Fruit fly (Drosophila melanogaster) whole organism, embryonic: ENCODE data around the gene Fmr1.
A peak's percentile ranks its signal among the peaks of the same experiment; 100 is the strongest.

Experiments used
- Antp ChIP-seq: fragments of 200-800 bp; sonication (Bioruptor generic); optimal IDR thresholded peaks from 3 replicates; lab custom pipeline; 2016; ENCODE audit warnings: missing biosample characterization, missing genetic modification characterization
- Atf3 ChIP-seq: fragments of 200-800 bp; sonication (Bioruptor generic); optimal IDR thresholded peaks from 3 replicates; lab custom pipeline; 2016; ENCODE audit warnings: missing biosample characterization, missing genetic modification characterization
- Blimp-1 ChIP-seq: fragments of 200-800 bp; sonication (Bioruptor generic); optimal IDR thresholded peaks from 3 replicates; lab custom pipeline; 2018; ENCODE audit warnings: missing biosample characterization, missing genetic modification characterization, mild to moderate bottlenecking, moderate library complexity, missing genetic modification reagents
- CG10543 ChIP-seq: fragments of 200-800 bp; sonication (Bioruptor generic); optimal IDR thresholded peaks from 3 replicates; lab custom pipeline; 2017; ENCODE audit warnings: missing biosample characterization, mild to moderate bottlenecking, missing genetic modification characterization, moderate library complexity
- CG11696 ChIP-seq: fragments of 200-800 bp; sonication (Bioruptor generic); IDR thresholded peaks from 2 replicates; pipeline ENCODE4 v1.3.6; 2022; ENCODE audit warnings: missing biosample characterization, missing genetic modification characterization
- CG12659 ChIP-seq: fragments of 200-800 bp; sonication (Bioruptor generic); optimal IDR thresholded peaks from 3 replicates; lab custom pipeline; 2017; ENCODE audit warnings: mild to moderate bottlenecking, missing biosample characterization, missing genetic modification reagents, missing genetic modification characterization
- CG13287 ChIP-seq: fragments of 200-800 bp; sonication (Bioruptor generic); IDR thresholded peaks from 2 replicates; pipeline ENCODE4 v1.3.6; 2022; ENCODE audit warnings: missing biosample characterization, missing genetic modification characterization; ENCODE audit not compliant: partially characterized antibody
- CG13296 ChIP-seq: fragments of 200-800 bp; sonication (Bioruptor generic); optimal IDR thresholded peaks from 3 replicates; lab custom pipeline; 2018; ENCODE audit warnings: missing biosample characterization, mild to moderate bottlenecking, missing genetic modification characterization
- CG17359 ChIP-seq: fragments of 200-800 bp; sonication (Bioruptor generic); optimal IDR thresholded peaks from 3 replicates; lab custom pipeline; 2018; ENCODE audit warnings: missing biosample characterization, mild to moderate bottlenecking, missing genetic modification characterization, moderate library complexity
- CG1832 ChIP-seq: fragments of 200-800 bp; sonication (Bioruptor generic); optimal IDR thresholded peaks from 2 replicates; lab custom pipeline; 2017; ENCODE audit warnings: missing biosample characterization, mild to moderate bottlenecking, missing genetic modification characterization, inconsistent platforms
- CG2199 ChIP-seq: fragments of 200-800 bp; sonication (Bioruptor generic); IDR thresholded peaks from 3 replicates; pipeline ENCODE4 v1.3.6; 2022; ENCODE audit warnings: missing biosample characterization, missing genetic modification characterization
- CG3726 ChIP-seq: fragments of 200-800 bp; sonication (Bioruptor generic); IDR thresholded peaks from 3 replicates; pipeline ENCODE4, ENCODE4 v1.3.6; 2022; ENCODE audit warnings: missing biosample characterization, missing genetic modification characterization
- CG6654 ChIP-seq: fragments of 200-800 bp; sonication (Bioruptor generic); optimal IDR thresholded peaks from 2 replicates; lab custom pipeline; 2017; ENCODE audit warnings: missing biosample characterization, mild to moderate bottlenecking, missing genetic modification characterization
- CG6791 ChIP-seq: fragments of 200-800 bp; sonication (Bioruptor generic); IDR thresholded peaks from 3 replicates; pipeline ENCODE4 v1.3.6; 2022; ENCODE audit warnings: missing biosample characterization, missing genetic modification characterization; ENCODE audit not compliant: partially characterized antibody
- CG8290 ChIP-seq, 3 experiments: fragments of 200-800 bp; sonication (Bioruptor generic); optimal IDR thresholded peaks; 2 replicates each; lab custom pipeline; 2016 to 2019; ENCODE audit warnings: missing biosample characterization in 3 of 3, missing genetic modification characterization in 3 of 3, mild to moderate bottlenecking in 2 of 3, moderate library complexity in 1 of 3
- CG8765 ChIP-seq: fragments of 200-800 bp; sonication (Bioruptor generic); IDR thresholded peaks from 2 replicates; pipeline ENCODE4 v1.3.6; 2022; ENCODE audit warnings: missing biosample characterization, missing genetic modification characterization
- CG8944 ChIP-seq: fragments of 200-800 bp; sonication (Bioruptor generic); optimal IDR thresholded peaks from 3 replicates; lab custom pipeline; 2016; ENCODE audit warnings: missing biosample characterization, missing genetic modification characterization
- Dbx ChIP-seq: fragments of 200-800 bp; sonication (Bioruptor generic); IDR thresholded peaks from 3 replicates; pipeline ENCODE4 v1.3.6; 2022; ENCODE audit warnings: missing biosample characterization, missing genetic modification characterization
- Dip3 ChIP-seq: fragments of 200-800 bp; sonication (Bioruptor generic); optimal IDR thresholded peaks from 3 replicates; lab custom pipeline; 2016; ENCODE audit warnings: missing biosample characterization, missing genetic modification characterization
- Dref ChIP-seq: fragments of 200-800 bp; sonication (Bioruptor generic); IDR thresholded peaks from 2 replicates; pipeline ENCODE4 v1.3.6; 2022; ENCODE audit warnings: missing biosample characterization, missing genetic modification characterization
- Fer1 ChIP-seq: fragments of 200-800 bp; sonication (Bioruptor generic); optimal IDR thresholded peaks from 2 replicates; lab custom pipeline; 2017; ENCODE audit warnings: missing biosample characterization, mild to moderate bottlenecking, missing genetic modification characterization
- Gsc ChIP-seq: fragments of 200-800 bp; sonication (Bioruptor generic); IDR thresholded peaks from 2 replicates; pipeline ENCODE4 v1.3.6; 2022; ENCODE audit warnings: missing biosample characterization, missing genetic modification characterization
- HmgZ ChIP-seq: fragments of 200-800 bp; sonication (Bioruptor generic); optimal IDR thresholded peaks from 2 replicates; lab custom pipeline; 2018; ENCODE audit warnings: missing biosample characterization, mild to moderate bottlenecking, missing genetic modification characterization
- MESR4 ChIP-seq: fragments of 200-800 bp; sonication (Bioruptor generic); optimal IDR thresholded peaks from 2 replicates; lab custom pipeline; 2018; ENCODE audit warnings: missing biosample characterization, mild to moderate bottlenecking, missing genetic modification characterization, moderate library complexity
- Meics ChIP-seq: fragments of 200-800 bp; sonication (Bioruptor generic); optimal IDR thresholded peaks from 2 replicates; lab custom pipeline; 2017; ENCODE audit warnings: missing biosample characterization, mild to moderate bottlenecking, missing genetic modification characterization
- Nf-YB ChIP-seq: fragments of 200-800 bp; sonication (Bioruptor generic); optimal IDR thresholded peaks from 3 replicates; lab custom pipeline; 2019; ENCODE audit warnings: missing biosample characterization, mild to moderate bottlenecking, missing genetic modification characterization, moderate library complexity
- Sry-δ ChIP-seq: fragments of 200-800 bp; sonication (Bioruptor generic); optimal IDR thresholded peaks from 2 replicates; lab custom pipeline; 2016; ENCODE audit warnings: missing biosample characterization, missing genetic modification characterization
- TFAM ChIP-seq: fragments of 200-800 bp; sonication (Bioruptor generic); optimal IDR thresholded peaks from 2 replicates; lab custom pipeline; 2017; ENCODE audit warnings: missing biosample characterization, missing genetic modification characterization, inconsistent platforms
- Taf1 ChIP-seq: fragments of 200-800 bp; sonication (Bioruptor generic); IDR thresholded peaks from 2 replicates; pipeline ENCODE4 v1.3.6; 2022; ENCODE audit warnings: missing biosample characterization, missing genetic modification characterization
- Usf ChIP-seq: fragments of 200-800 bp; sonication (Bioruptor generic); optimal IDR thresholded peaks from 2 replicates; lab custom pipeline; 2017; ENCODE audit warnings: missing genotype, missing biosample characterization, missing genetic modification characterization
- bbx ChIP-seq: fragments of 200-800 bp; sonication (Bioruptor generic); IDR thresholded peaks from 2 replicates; pipeline ENCODE4 v1.3.6; 2022; ENCODE audit warnings: missing biosample characterization, missing genetic modification characterization; ENCODE audit not compliant: partially characterized antibody
- btn ChIP-seq: fragments of 200-800 bp; sonication (Bioruptor generic); optimal IDR thresholded peaks from 2 replicates; lab custom pipeline; 2016; ENCODE audit warnings: missing biosample characterization, missing genetic modification characterization
- croc ChIP-seq: fragments of 200-800 bp; sonication (Bioruptor generic); conservative IDR thresholded peaks from 3 replicates; pipeline ENCODE4 v1.3.6; 2022; ENCODE audit warnings: missing biosample characterization, missing genetic modification characterization
- da ChIP-seq: fragments of 200-800 bp; sonication (Bioruptor generic); optimal IDR thresholded peaks from 2 replicates; lab custom pipeline; 2016; ENCODE audit warnings: missing biosample characterization, missing genetic modification characterization
- emc ChIP-seq: fragments of 200-800 bp; sonication (Bioruptor generic); optimal IDR thresholded peaks from 2 replicates; lab custom pipeline; 2016; ENCODE audit warnings: missing biosample characterization, missing genetic modification characterization
- eve ChIP-seq, 2 experiments: fragments of >200 bp; optimal IDR thresholded peaks; 2 replicates each; lab custom pipeline; 2017; ENCODE audit warnings: missing biosample characterization in 2 of 2, missing genetic modification characterization in 2 of 2
- gfzf ChIP-seq: fragments of 200-800 bp; sonication (Bioruptor generic); optimal IDR thresholded peaks from 2 replicates; lab custom pipeline; 2016; ENCODE audit warnings: missing biosample characterization, mild to moderate bottlenecking, missing genetic modification characterization, moderate library complexity
- gsb-n ChIP-seq: fragments of 200-800 bp; sonication (Bioruptor generic); optimal IDR thresholded peaks from 3 replicates; lab custom pipeline; 2018; ENCODE audit warnings: missing biosample characterization, mild to moderate bottlenecking, missing genetic modification characterization
- jumu ChIP-seq: fragments of 200-800 bp; sonication (Bioruptor generic); optimal IDR thresholded peaks from 3 replicates; lab custom pipeline; 2016; ENCODE audit warnings: missing biosample characterization, missing genetic modification characterization
- luna ChIP-seq: fragments of 200-800 bp; sonication (Bioruptor generic); optimal IDR thresholded peaks from 2 replicates; lab custom pipeline; 2016; ENCODE audit warnings: missing biosample characterization, missing genetic modification characterization
- mld ChIP-seq: fragments of 200-800 bp; sonication (Bioruptor generic); IDR thresholded peaks from 3 replicates; pipeline ENCODE4 v1.3.6; 2022; ENCODE audit warnings: missing biosample characterization, missing genetic modification characterization; ENCODE audit not compliant: partially characterized antibody
- oc ChIP-seq: fragments of 200-800 bp; sonication (Bioruptor generic); optimal IDR thresholded peaks from 2 replicates; lab custom pipeline; 2018; ENCODE audit warnings: missing biosample characterization, mild to moderate bottlenecking, missing genetic modification characterization, moderate library complexity
- onecut ChIP-seq: fragments of 200-800 bp; sonication (Bioruptor generic); IDR thresholded peaks from 2 replicates; pipeline ENCODE4 v1.3.6; 2022; ENCODE audit warnings: missing biosample characterization, missing genetic modification characterization
- pita ChIP-seq: fragments of 200-800 bp; sonication (Bioruptor generic); optimal IDR thresholded peaks from 2 replicates; lab custom pipeline; 2017; ENCODE audit warnings: missing biosample characterization, mild to moderate bottlenecking, missing genetic modification characterization
- psq ChIP-seq: fragments of 200-800 bp; sonication (Bioruptor generic); optimal IDR thresholded peaks from 2 replicates; lab custom pipeline; 2017; ENCODE audit warnings: missing biosample characterization, missing genetic modification characterization
- pzg ChIP-seq: fragments of 200-800 bp; sonication (Bioruptor generic); optimal IDR thresholded peaks from 3 replicates; lab custom pipeline; 2018; ENCODE audit warnings: missing biosample characterization, mild to moderate bottlenecking, missing genetic modification characterization, moderate library complexity
- tx ChIP-seq: fragments of 200-800 bp; sonication (Bioruptor generic); optimal IDR thresholded peaks from 2 replicates; lab custom pipeline; 2016; ENCODE audit warnings: missing biosample characterization, missing genetic modification characterization
- unc-4 ChIP-seq: fragments of 200-800 bp; sonication (Bioruptor generic); IDR thresholded peaks from 2 replicates; pipeline ENCODE4 v1.3.6; 2022; ENCODE audit warnings: missing biosample characterization, missing genetic modification characterization; ENCODE audit not compliant: partially characterized antibody
- usp ChIP-seq: fragments of >200 bp; optimal IDR thresholded peaks from 2 replicates; lab custom pipeline; 2017; ENCODE audit warnings: missing biosample characterization, missing genetic modification characterization
- vvl ChIP-seq: fragments of 200-800 bp; sonication (Bioruptor generic); IDR thresholded peaks from 2 replicates; pipeline ENCODE4 v1.3.6; 2022; ENCODE audit warnings: missing biosample characterization, missing genetic modification characterization

The Fmr1 gene

dm6 chr3R:10121266-10121904 is 11.5 kb upstream of the Fmr1 start, which contains the start of the genes gammaSnap2 and ATPsynepsilonL (continued):
- TF ChIP-seq CG3726 (GFP tag; lab: Robert Waterston, UW) (no peak), CG2199 (no peak), bbx (no peak; the same call in 1 of the 2 replicates), mld (GFP tag; lab: Robert Waterston, UW) (0 out of 3 replicates have a peak, but pooled peaks have one; percentile 12), CG10543 (GFP tag; lab: Kevin White, UChicago) (no peak), Dip3 (GFP tag; lab: Kevin White, UChicago) (no peak), tx (GFP tag; lab: Kevin White, UChicago) (no peak), btn (GFP tag; lab: Kevin White, UChicago) (no peak), pita (no peak), luna (GFP tag; lab: Kevin White, UChicago) (no peak), Dbx (GFP tag; lab: Robert Waterston, UW) (no peak), CG13287 (GFP tag; lab: Robert Waterston, UW) (peak; percentile 41; the same call in 1 of the 2 replicates), gfzf (GFP tag; lab: Kevin White, UChicago) (peak; percentile 40), onecut (GFP tag; lab: Robert Waterston, UW) (peak; percentile 89), CG6791 (GFP tag; lab: Robert Waterston, UW) (no peak), emc (GFP tag; lab: Kevin White, UChicago) (no peak), oc (tag; lab: Kevin White, UChicago) (no peak), Atf3 (no peak), CG8765 (GFP tag; lab: Robert Waterston, UW) (no peak), pzg (GFP tag; lab: Kevin White, UChicago) (peak; percentile 4), CG8290 (GFP tag; optimal IDR thresholded peaks at IDR 0.05; lab: Kevin White, UChicago) (no peak), CG8290 (tag; optimal IDR thresholded peaks at IDR 0.05; lab: Kevin White, UChicago) (no peak), da (GFP tag; lab: Kevin White, UChicago) (no peak), Nf-YB (GFP tag; lab: Kevin White, UChicago) (no peak), Dref (peak; percentile 38; the same call in 1 of the 2 replicates), usp (GFP tag; lab: Kevin White, UChicago) (no peak), HmgZ (no peak), Meics (no peak), unc-4 (GFP tag; lab: Robert Waterston, UW) (no peak), Fer1 (GFP tag; lab: Kevin White, UChicago) (no peak), eve (GFP tag; optimal IDR thresholded peaks at IDR 0.05; lab: Kevin White, UChicago) (peak in 1 of 2 experiments; percentile 9), MESR4 (GFP tag; lab: Kevin White, UChicago) (no peak), TFAM (GFP tag; lab: Kevin White, UChicago) (no peak), Antp (GFP tag; lab: Kevin White, UChicago) (no peak), CG8944 (GFP tag; lab: Kevin White, UChicago) (no peak), CG17359 (tag; lab: Kevin White, UChicago) (no peak), CG11696 (GFP tag; lab: Robert Waterston, UW) (no peak), jumu (GFP tag; lab: Kevin White, UChicago) (no peak), Usf (GFP tag; lab: Kevin White, UChicago) (no peak), Taf1 (no peak), gsb-n (tag; lab: Kevin White, UChicago) (no peak), CG13296 (no peak), Gsc (no peak), CG1832 (no peak), CG6654 (GFP tag; lab: Kevin White, UChicago) (no peak), croc (no peak), vvl (GFP tag; lab: Robert Waterston, UW) (no peak; the same call in 1 of the 2 replicates), CG12659 (no peak), Blimp-1 (GFP tag; lab: Kevin White, UChicago) (no peak), psq (GFP tag; lab: Kevin White, UChicago) (no peak), Sry-δ (GFP tag; lab: Kevin White, UChicago) (peak; percentile 4)
